Worm (Caenorhabditis elegans): ENCODE results near the gene mrps-23.

- no peak for TF ChIP-seq hmg-4 (GFP tag; optimal IDR thresholded peaks at IDR 0.05)
- no peak for TF ChIP-seq ceh-36 (tag; optimal IDR thresholded peaks at IDR 0.05)
- TF ChIP-seq ama-1 (optimal IDR thresholded peaks at IDR 0.05) = no peak
- no peak for TF ChIP-seq flt-1 (GFP tag; IDR thresholded peaks at IDR 0.05)
- no peak for TF ChIP-seq F13C5.2 (tag; optimal IDR thresholded peaks at IDR 0.05)
- TF ChIP-seq scrt-1 (GFP tag; IDR thresholded peaks at IDR 0.05) = no peak
- TF ChIP-seq ets-7 (tag; optimal IDR thresholded peaks at IDR 0.05) = no peak
- TF ChIP-seq hmbx-1 (tag; optimal IDR thresholded peaks at IDR 0.05) = no peak
- no peak for TF ChIP-seq aly-1 (tag; optimal IDR thresholded peaks at IDR 0.05)
- TF ChIP-seq hnd-1 (tag; optimal IDR thresholded peaks at IDR 0.05) = no peak
- no peak for TF ChIP-seq tbx-37 (GFP tag; conservative IDR thresholded peaks at IDR 0.05)
- TF ChIP-seq pes-1 (GFP tag; IDR thresholded peaks at IDR 0.05) = no peak
- TF ChIP-seq tra-4 (tag; optimal IDR thresholded peaks at IDR 0.05) = no peak
- no peak for TF ChIP-seq sea-1 (GFP tag; conservative IDR thresholded peaks at IDR 0.05)
Observed at ce11 chrIII:9496083-9496482, 27.4 kb downstream of the mrps-23 start.

Measured in whole organism, early embryonic.